Worm (Caenorhabditis elegans) whole organism, L2 larva: Measurements from ENCODE around the gene nhr-126.
A peak's percentile ranks its signal among the peaks of the same experiment; 100 is the strongest.

ENCODE experiments used
- R02D3.7 ChIP-seq: fragments of 150-350 bp; optimal IDR thresholded peaks from 2 replicates; lab custom pipeline; 2014; ENCODE audit warnings: missing biosample characterization, missing genetic modification characterization
- ceh-82 ChIP-seq: fragments of 150-350 bp; optimal IDR thresholded peaks from 2 replicates; lab custom pipeline; 2014; ENCODE audit warnings: missing biosample characterization, missing genetic modification characterization
- crh-2 ChIP-seq: sonication (generic microtip); optimal IDR thresholded peaks from 2 replicates; lab custom pipeline; 2017; ENCODE audit warnings: missing biosample characterization, missing genetic modification characterization
- fos-1 ChIP-seq: fragments of 150-350 bp; optimal IDR thresholded peaks from 2 replicates; lab custom pipeline; 2014; ENCODE audit warnings: missing biosample characterization, missing genetic modification characterization
- snpc-4 ChIP-seq: fragments of 150-350 bp; optimal IDR thresholded peaks from 2 replicates; lab custom pipeline; 2014; ENCODE audit warnings: missing biosample characterization, missing genetic modification characterization
- ztf-11 ChIP-seq: sonication (generic microtip); optimal IDR thresholded peaks from 2 replicates; lab custom pipeline; 2017; ENCODE audit warnings: missing biosample characterization, missing genetic modification characterization

DNA sequence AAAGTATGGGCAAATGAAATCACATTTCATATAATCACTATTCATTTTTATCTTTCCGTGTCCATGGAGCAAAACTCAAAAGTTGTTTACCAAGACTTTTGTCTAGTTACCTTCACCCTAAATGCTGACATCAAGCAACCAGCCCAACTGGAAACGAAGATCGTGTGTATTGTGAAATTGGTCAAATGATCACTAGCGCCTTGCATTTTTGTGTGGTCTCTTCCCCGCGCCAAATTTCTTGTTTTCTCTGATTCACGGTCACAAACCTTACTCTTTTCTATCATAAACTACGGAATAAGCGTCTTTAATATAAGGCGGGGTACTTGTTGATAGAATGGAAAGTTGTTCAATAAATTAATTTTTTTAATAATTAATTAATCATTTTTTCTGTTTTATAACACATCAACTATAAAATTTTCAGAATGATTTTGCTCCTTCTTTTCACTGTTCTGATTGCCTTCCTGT lies 21.3 kb downstream of the nhr-126 start, which contains the start of gene cyp-33C7:
- TF ChIP-seq ceh-82 (no peak), crh-2 (tag; lab: Kevin White, UChicago) (peak; percentile 46), snpc-4 (no peak), fos-1 (tag; lab: Kevin White, UChicago) (peak; percentile 81), ztf-11 (tag; lab: Kevin White, UChicago) (no peak), R02D3.7 (tag; lab: Kevin White, UChicago) (no peak)
